Worm (Caenorhabditis elegans) whole organism, late embryonic: ENCODE measurements around the gene F13B12.6.
A peak's percentile ranks its signal among the peaks of the same experiment; 100 is the strongest.

Source experiments
- C38D4.7 ChIP-seq: fragments of 200-800 bp; sonication (Bioruptor generic); optimal IDR thresholded peaks from 2 replicates; lab custom pipeline; 2018; ENCODE audit warnings: mild to moderate bottlenecking, missing genetic modification characterization, moderate library complexity, missing compliant biosample characterization
- F13H6.1 ChIP-seq: sonication (generic microtip); optimal IDR thresholded peaks from 2 replicates; lab custom pipeline; 2016; ENCODE audit warnings: missing genetic modification characterization, missing compliant biosample characterization
- K02D7.2 ChIP-seq: sonication (generic microtip); optimal IDR thresholded peaks from 2 replicates; lab custom pipeline; 2017; ENCODE audit warnings: mild to moderate bottlenecking, missing genetic modification characterization, missing compliant biosample characterization
- ahr-1 ChIP-seq: sonication (generic microtip); optimal IDR thresholded peaks from 2 replicates; lab custom pipeline; 2016; ENCODE audit warnings: missing genetic modification characterization, missing compliant biosample characterization
- ama-1 ChIP-seq: fragments of 150-350 bp; optimal IDR thresholded peaks from 2 replicates; lab custom pipeline; 2014
- ceh-18 ChIP-seq: sonication (generic microtip); optimal IDR thresholded peaks from 2 replicates; lab custom pipeline; 2016; ENCODE audit warnings: missing genetic modification characterization, missing compliant biosample characterization
- ceh-2 ChIP-seq: sonication (generic microtip); optimal IDR thresholded peaks from 2 replicates; lab custom pipeline; 2016; ENCODE audit warnings: missing genotype, missing genetic modification characterization, missing compliant biosample characterization
- ceh-24 ChIP-seq: sonication (generic microtip); optimal IDR thresholded peaks from 2 replicates; lab custom pipeline; 2016; ENCODE audit warnings: mild to moderate bottlenecking, missing genetic modification characterization, missing compliant biosample characterization
- ceh-30 ChIP-seq: fragments of 150-350 bp; optimal IDR thresholded peaks from 2 replicates; lab custom pipeline; 2014; ENCODE audit warnings: missing biosample characterization, missing genetic modification characterization
- ceh-34 ChIP-seq: sonication (generic microtip); optimal IDR thresholded peaks from 2 replicates; lab custom pipeline; 2016; ENCODE audit warnings: mild to moderate bottlenecking, missing genetic modification characterization, missing compliant biosample characterization
- ceh-45 ChIP-seq: fragments of 200-800 bp; sonication (Bioruptor generic); IDR thresholded peaks from 2 replicates; pipeline ENCODE4 v1.3.6; 2022; ENCODE audit warnings: missing genetic modification reagents, missing genetic modification characterization, missing compliant biosample characterization
- ceh-48 ChIP-seq: sonication (generic microtip); optimal IDR thresholded peaks from 2 replicates; lab custom pipeline; 2016; ENCODE audit warnings: missing genetic modification characterization, inconsistent platforms, missing compliant biosample characterization
- ceh-6 ChIP-seq: fragments of 200-800 bp; sonication (Bioruptor generic); optimal IDR thresholded peaks from 2 replicates; lab custom pipeline; 2018; ENCODE audit warnings: mild to moderate bottlenecking, missing genetic modification characterization, missing compliant biosample characterization
- ceh-9 ChIP-seq: sonication (generic microtip); optimal IDR thresholded peaks from 2 replicates; lab custom pipeline; 2016; ENCODE audit warnings: mild to moderate bottlenecking, missing genetic modification characterization, inconsistent platforms, missing compliant biosample characterization
- che-1 ChIP-seq: sonication (generic microtip); optimal IDR thresholded peaks from 2 replicates; lab custom pipeline; 2016; ENCODE audit warnings: mild to moderate bottlenecking, missing genetic modification characterization, missing compliant biosample characterization
- dmd-4 ChIP-seq: sonication (generic microtip); optimal IDR thresholded peaks from 2 replicates; lab custom pipeline; 2016; ENCODE audit warnings: borderline replicate concordance, missing genetic modification characterization, missing compliant biosample characterization
- dve-1 ChIP-seq: sonication (generic microtip); optimal IDR thresholded peaks from 2 replicates; lab custom pipeline; 2017; ENCODE audit warnings: antibody characterized with exemption, mild to moderate bottlenecking, missing genetic modification characterization, missing compliant biosample characterization
- elt-2 ChIP-seq: sonication (generic microtip); optimal IDR thresholded peaks from 2 replicates; lab custom pipeline; 2016; ENCODE audit warnings: missing genetic modification reagents, missing genetic modification characterization, missing compliant biosample characterization
- elt-4 ChIP-seq: sonication (generic microtip); optimal IDR thresholded peaks from 2 replicates; lab custom pipeline; 2016; ENCODE audit warnings: missing genetic modification characterization, missing compliant biosample characterization
- eyg-1 ChIP-seq: sonication (generic microtip); optimal IDR thresholded peaks from 2 replicates; lab custom pipeline; 2016; ENCODE audit warnings: missing genotype, missing genetic modification characterization, missing compliant biosample characterization
- fax-1 ChIP-seq: sonication (generic microtip); optimal IDR thresholded peaks from 2 replicates; lab custom pipeline; 2016; ENCODE audit warnings: missing genotype, missing genetic modification characterization, missing compliant biosample characterization
- fkh-10 ChIP-seq: fragments of 150-350 bp; optimal IDR thresholded peaks from 2 replicates; lab custom pipeline; 2014; ENCODE audit warnings: missing biosample characterization, missing genetic modification reagents, missing genetic modification characterization
- fkh-6 ChIP-seq: sonication (generic microtip); optimal IDR thresholded peaks from 2 replicates; lab custom pipeline; 2016; ENCODE audit warnings: missing genetic modification characterization, missing compliant biosample characterization
- gmeb-2 ChIP-seq: sonication (generic microtip); optimal IDR thresholded peaks from 2 replicates; lab custom pipeline; 2016; ENCODE audit warnings: missing genetic modification characterization, inconsistent platforms, missing compliant biosample characterization
- hlh-15 ChIP-seq: sonication (generic microtip); optimal IDR thresholded peaks from 2 replicates; lab custom pipeline; 2016; ENCODE audit warnings: missing genetic modification characterization, missing compliant biosample characterization
- hlh-30 ChIP-seq: sonication (generic microtip); optimal IDR thresholded peaks from 2 replicates; lab custom pipeline; 2017; ENCODE audit warnings: antibody characterized with exemption, missing genetic modification characterization, missing compliant biosample characterization; ENCODE audit not compliant: insufficient read depth
- hlh-6 ChIP-seq: sonication (generic microtip); optimal IDR thresholded peaks from 2 replicates; lab custom pipeline; 2016; ENCODE audit warnings: missing genotype, missing genetic modification characterization, missing compliant biosample characterization
- hlh-8 ChIP-seq: sonication (generic microtip); optimal IDR thresholded peaks from 2 replicates; lab custom pipeline; 2016; ENCODE audit warnings: missing genotype, missing genetic modification characterization, missing compliant biosample characterization
- lim-6 ChIP-seq: sonication (generic microtip); optimal IDR thresholded peaks from 2 replicates; lab custom pipeline; 2016; ENCODE audit warnings: missing genetic modification characterization, missing compliant biosample characterization
- lin-11 ChIP-seq: fragments of 200-800 bp; sonication (Bioruptor generic); optimal IDR thresholded peaks from 2 replicates; lab custom pipeline; 2018; ENCODE audit warnings: mild to moderate bottlenecking, missing genetic modification characterization, missing compliant biosample characterization
- madf-2 ChIP-seq: sonication (generic microtip); optimal IDR thresholded peaks from 2 replicates; lab custom pipeline; 2017; ENCODE audit warnings: missing genetic modification characterization, missing compliant biosample characterization
- nfya-1 ChIP-seq: sonication (generic microtip); optimal IDR thresholded peaks from 2 replicates; lab custom pipeline; 2017; ENCODE audit warnings: missing genetic modification characterization, mild to moderate bottlenecking, missing compliant biosample characterization, antibody characterized with exemption, moderate library complexity
- nhr-11 ChIP-seq: fragments of 150-350 bp; optimal IDR thresholded peaks from 2 replicates; lab custom pipeline; 2014; ENCODE audit warnings: missing biosample characterization, missing genetic modification characterization
- nhr-232 ChIP-seq: sonication (generic microtip); optimal IDR thresholded peaks from 2 replicates; lab custom pipeline; 2016; ENCODE audit warnings: missing genetic modification characterization, missing compliant biosample characterization
- odd-2 ChIP-seq: sonication (generic microtip); optimal IDR thresholded peaks from 2 replicates; lab custom pipeline; 2017; ENCODE audit warnings: antibody characterized with exemption, mild to moderate bottlenecking, missing genetic modification characterization, missing compliant biosample characterization
- pag-3 ChIP-seq: sonication (generic microtip); optimal IDR thresholded peaks from 2 replicates; lab custom pipeline; 2016; ENCODE audit warnings: missing compliant biosample characterization, missing genetic modification characterization, borderline replicate concordance
- pax-1 ChIP-seq: fragments of 150-350 bp; optimal IDR thresholded peaks from 2 replicates; lab custom pipeline; 2014; ENCODE audit warnings: missing biosample characterization, missing genetic modification characterization
- pha-4 ChIP-seq: fragments of 150-350 bp; optimal IDR thresholded peaks from 2 replicates; lab custom pipeline; 2018; ENCODE audit warnings: missing biosample characterization, missing genetic modification reagents, missing genetic modification characterization
- pqm-1 ChIP-seq: sonication (generic microtip); optimal IDR thresholded peaks from 2 replicates; lab custom pipeline; 2016; ENCODE audit warnings: missing genetic modification characterization, missing compliant biosample characterization
- pros-1 ChIP-seq: fragments of 150-350 bp; optimal IDR thresholded peaks from 2 replicates; lab custom pipeline; 2014; ENCODE audit warnings: missing biosample characterization, missing genetic modification reagents, missing genetic modification characterization
- sdc-2 ChIP-seq: sonication (generic microtip); optimal IDR thresholded peaks from 2 replicates; lab custom pipeline; 2016; ENCODE audit warnings: missing genotype, missing genetic modification characterization, missing compliant biosample characterization
- sox-2 ChIP-seq: fragments of 200-800 bp; sonication (Bioruptor generic); IDR thresholded peaks from 2 replicates; pipeline ENCODE4 v1.3.6; 2022; ENCODE audit warnings: missing genetic modification reagents, missing genetic modification characterization, missing compliant biosample characterization
- sox-4 ChIP-seq: sonication (generic microtip); optimal IDR thresholded peaks from 2 replicates; lab custom pipeline; 2017; ENCODE audit warnings: mild to moderate bottlenecking, missing genetic modification characterization, inconsistent platforms, missing compliant biosample characterization
- tbx-2 ChIP-seq: sonication (generic microtip); optimal IDR thresholded peaks from 2 replicates; lab custom pipeline; 2016; ENCODE audit warnings: missing genetic modification characterization, missing compliant biosample characterization
- tbx-7 ChIP-seq: sonication (generic microtip); optimal IDR thresholded peaks from 2 replicates; lab custom pipeline; 2016; ENCODE audit warnings: missing genotype, missing genetic modification characterization, missing compliant biosample characterization
- unc-3 ChIP-seq, 2 experiments: fragments of 200-800 bp in 1 of 2; sonication (Bioruptor generic) in 1 of 2; sonication (generic microtip) in 1 of 2; conservative IDR thresholded peaks in 1 of 2; optimal IDR thresholded peaks in 1 of 2; 2 replicates each; pipeline versions ENCODE4 v1.3.6 to Lab custom; 2016 to 2022; ENCODE audit warnings: missing compliant biosample characterization in 2 of 2, missing genetic modification characterization in 2 of 2, missing genetic modification reagents in 1 of 2
- unc-86 ChIP-seq: sonication (generic microtip); optimal IDR thresholded peaks from 2 replicates; lab custom pipeline; 2016; ENCODE audit warnings: missing genetic modification characterization, missing compliant biosample characterization
- zip-5 ChIP-seq: sonication (generic microtip); optimal IDR thresholded peaks from 2 replicates; lab custom pipeline; 2016; ENCODE audit warnings: missing genetic modification characterization, missing compliant biosample characterization
- ztf-16 ChIP-seq: sonication (generic microtip); optimal IDR thresholded peaks from 2 replicates; lab custom pipeline; 2017; ENCODE audit warnings: missing genetic modification characterization, missing compliant biosample characterization

F13B12.6 gene

ce11 chrIV:10380626-10381025 is 37.1 kb downstream of the F13B12.6 start (continued):
- TF ChIP-seq nfya-1 (tag; lab: Kevin White, UChicago) = peak; percentile 48
- no peak for TF ChIP-seq pax-1 (tag; lab: Kevin White, UChicago)
- TF ChIP-seq nhr-232 (tag; lab: Kevin White, UChicago) = no peak
- TF ChIP-seq pqm-1 = no peak
- peak; percentile 7 for TF ChIP-seq elt-2 (tag; lab: Kevin White, UChicago)
- TF ChIP-seq fax-1 (tag; lab: Kevin White, UChicago) = no peak
- no peak for TF ChIP-seq fkh-6 (tag; lab: Kevin White, UChicago)
- TF ChIP-seq lim-6 (tag; lab: Kevin White, UChicago) = no peak
- no peak for TF ChIP-seq odd-2 (tag; lab: Kevin White, UChicago)
- TF ChIP-seq ceh-2 = peak; percentile 2
- TF ChIP-seq che-1 (tag; lab: Kevin White, UChicago) = no peak
- TF ChIP-seq nhr-11 = no peak
- TF ChIP-seq K02D7.2 (tag; lab: Kevin White, UChicago) = no peak
- no peak for TF ChIP-seq ztf-16 (tag; lab: Kevin White, UChicago)
- no peak for TF ChIP-seq lin-11 (tag; lab: Kevin White, UChicago)
- no peak for TF ChIP-seq gmeb-2 (tag; lab: Kevin White, UChicago)
- no peak for TF ChIP-seq ceh-18 (tag; lab: Kevin White, UChicago)
- TF ChIP-seq F13H6.1 (tag; lab: Kevin White, UChicago) = no peak
- TF ChIP-seq tbx-7 (tag; lab: Kevin White, UChicago) = no peak
- no peak for TF ChIP-seq unc-3 (GFP tag; conservative IDR thresholded peaks at IDR 0.05; lab: Robert Waterston, UW)
- no peak for TF ChIP-seq unc-3 (tag; optimal IDR thresholded peaks at IDR 0.05; lab: Kevin White, UChicago)
- TF ChIP-seq dve-1 (tag; lab: Kevin White, UChicago) = no peak
- TF ChIP-seq sox-2 (GFP tag; lab: Robert Waterston, UW) = no peak
- no peak for TF ChIP-seq sox-4 (tag; lab: Kevin White, UChicago)
- no peak for TF ChIP-seq fkh-10
- TF ChIP-seq hlh-30 (tag; lab: Kevin White, UChicago) = peak; percentile 98
- no peak for TF ChIP-seq ceh-9
- TF ChIP-seq ceh-48 (tag; lab: Kevin White, UChicago) = peak; percentile 93
- no peak for TF ChIP-seq pha-4 (tag; lab: Kevin White, UChicago)
- no peak for TF ChIP-seq dmd-4
- no peak for TF ChIP-seq ceh-30 (tag; lab: Kevin White, UChicago)
- TF ChIP-seq ceh-6 = no peak
- no peak for TF ChIP-seq hlh-8 (tag; lab: Kevin White, UChicago)
- no peak for TF ChIP-seq elt-4 (tag; lab: Kevin White, UChicago)
- no peak for TF ChIP-seq hlh-6 (tag; lab: Kevin White, UChicago)
- no peak for TF ChIP-seq C38D4.7 (GFP tag; lab: Kevin White, UChicago)
- TF ChIP-seq sdc-2 (tag; lab: Kevin White, UChicago) = no peak
- TF ChIP-seq ceh-24 (tag; lab: Kevin White, UChicago) = no peak
- no peak for TF ChIP-seq pag-3 (tag; lab: Kevin White, UChicago)
- TF ChIP-seq hlh-15 (tag; lab: Kevin White, UChicago) = no peak
- no peak for TF ChIP-seq madf-2 (tag; lab: Kevin White, UChicago)
- no peak for TF ChIP-seq pros-1 (tag; lab: Kevin White, UChicago)
- TF ChIP-seq unc-86 (tag; lab: Kevin White, UChicago) = no peak
- TF ChIP-seq eyg-1 (tag; lab: Kevin White, UChicago) = no peak
- no peak for TF ChIP-seq ceh-45 (GFP tag; lab: Robert Waterston, UW)
- peak; percentile 80 for TF ChIP-seq ceh-34
- no peak for TF ChIP-seq zip-5 (tag; lab: Kevin White, UChicago)
- no peak for TF ChIP-seq ahr-1 (tag; lab: Kevin White, UChicago)
- TF ChIP-seq tbx-2 (tag; lab: Kevin White, UChicago) = peak; percentile 24
- no peak for TF ChIP-seq ama-1 (lab: Kevin White, UChicago)
